Worm (Caenorhabditis elegans): Measurements from ENCODE around the gene lido-8.

Gene lido-8

DNA sequence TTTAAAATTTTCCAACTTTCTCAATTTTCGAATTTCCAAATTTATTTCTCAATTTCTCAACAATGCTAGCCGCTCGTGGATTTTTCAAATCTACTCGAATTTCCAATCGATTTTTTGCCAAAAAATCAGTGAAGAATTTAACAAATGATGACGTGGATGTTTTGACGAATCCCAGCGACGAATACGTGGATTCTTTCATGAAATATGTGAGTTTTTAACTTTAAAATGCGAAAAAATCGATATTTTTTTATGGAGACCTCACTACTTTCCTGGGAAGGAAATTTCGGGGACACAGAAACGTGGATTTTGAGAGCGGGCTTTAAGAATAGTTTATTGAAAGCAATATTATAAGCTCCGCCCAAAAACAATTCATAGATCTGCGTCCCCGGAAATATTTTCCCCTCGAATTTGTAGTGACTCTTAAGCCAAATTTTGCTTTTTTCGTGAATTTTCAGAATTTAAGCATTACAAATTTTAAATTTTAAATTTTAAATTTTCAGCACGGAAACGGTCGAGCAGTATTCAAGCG lies 5.2 kb upstream of the lido-8 start, which contains the start of gene K08A2.2 (continued):
- TF ChIP-seq sox-2 (GFP tag; IDR thresholded peaks at IDR 0.05): no peak
- TF ChIP-seq ceh-30 (tag; optimal IDR thresholded peaks at IDR 0.05): no peak
- TF ChIP-seq sdc-2 (tag; optimal IDR thresholded peaks at IDR 0.05): no peak
- TF ChIP-seq ahr-1 (tag; optimal IDR thresholded peaks at IDR 0.05): no peak
- no peak for TF ChIP-seq nhr-11 (tag; optimal IDR thresholded peaks at IDR 0.05)
- TF ChIP-seq ceh-31 (tag; optimal IDR thresholded peaks at IDR 0.05): peak; percentile 49

DNA sequence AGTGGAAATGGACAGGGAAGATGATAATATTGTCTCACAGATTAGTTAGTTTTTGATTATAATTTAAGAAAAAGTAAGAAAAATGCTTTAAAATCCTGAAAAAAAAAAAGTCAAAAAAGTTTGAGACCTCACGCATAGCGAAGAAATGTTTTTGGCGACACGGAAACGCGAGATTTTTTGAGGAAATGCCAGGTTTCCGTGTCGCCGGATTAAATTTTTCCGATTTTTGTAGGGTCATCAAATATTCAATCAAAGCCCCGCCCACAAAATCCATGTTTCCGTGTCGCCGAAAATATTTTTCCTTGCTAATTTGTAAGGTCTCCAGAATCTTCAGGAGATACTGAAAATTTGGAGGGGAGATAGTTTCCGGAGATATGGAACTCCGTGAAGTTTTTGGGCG lies 4.5 kb upstream of the lido-8 start:
- peak; percentile 51 for TF ChIP-seq ceh-31 (tag; optimal IDR thresholded peaks at IDR 0.05)
- TF ChIP-seq C08G9.2 (tag; optimal IDR thresholded peaks at IDR 0.05): no peak

- no peak for TF ChIP-seq ceh-24 (tag; optimal IDR thresholded peaks at IDR 0.05)
- TF ChIP-seq fkh-6 (tag; optimal IDR thresholded peaks at IDR 0.05): no peak
- TF ChIP-seq hlh-8 (tag; optimal IDR thresholded peaks at IDR 0.05): no peak
- TF ChIP-seq ztf-16 (tag; optimal IDR thresholded peaks at IDR 0.05): no peak
- no peak for TF ChIP-seq pqm-1 (tag; optimal IDR thresholded peaks at IDR 0.05)
- no peak for TF ChIP-seq odd-2 (tag; optimal IDR thresholded peaks at IDR 0.05)
- no peak for TF ChIP-seq K09A11.1 (tag; optimal IDR thresholded peaks at IDR 0.05; ENCODE audit: insufficient read depth)
- TF ChIP-seq rnt-1 (tag; optimal IDR thresholded peaks at IDR 0.05): peak; percentile 23
- TF ChIP-seq pat-9 (tag; optimal IDR thresholded peaks at IDR 0.05): peak; percentile 32
- no peak for TF ChIP-seq ceh-31 (tag; optimal IDR thresholded peaks at IDR 0.05)
- no peak for TF ChIP-seq ceh-48 (tag; optimal IDR thresholded peaks at IDR 0.05)
- peak; percentile 98 for TF ChIP-seq unc-55 (GFP tag; optimal IDR thresholded peaks at IDR 0.05)
- TF ChIP-seq pag-3 (tag; optimal IDR thresholded peaks at IDR 0.05; ENCODE audit: borderline replicate concordance): no peak
These were observed 2.0 kb upstream of the lido-8 start for ce11 chrII:2994590-2995392.

DNA sequence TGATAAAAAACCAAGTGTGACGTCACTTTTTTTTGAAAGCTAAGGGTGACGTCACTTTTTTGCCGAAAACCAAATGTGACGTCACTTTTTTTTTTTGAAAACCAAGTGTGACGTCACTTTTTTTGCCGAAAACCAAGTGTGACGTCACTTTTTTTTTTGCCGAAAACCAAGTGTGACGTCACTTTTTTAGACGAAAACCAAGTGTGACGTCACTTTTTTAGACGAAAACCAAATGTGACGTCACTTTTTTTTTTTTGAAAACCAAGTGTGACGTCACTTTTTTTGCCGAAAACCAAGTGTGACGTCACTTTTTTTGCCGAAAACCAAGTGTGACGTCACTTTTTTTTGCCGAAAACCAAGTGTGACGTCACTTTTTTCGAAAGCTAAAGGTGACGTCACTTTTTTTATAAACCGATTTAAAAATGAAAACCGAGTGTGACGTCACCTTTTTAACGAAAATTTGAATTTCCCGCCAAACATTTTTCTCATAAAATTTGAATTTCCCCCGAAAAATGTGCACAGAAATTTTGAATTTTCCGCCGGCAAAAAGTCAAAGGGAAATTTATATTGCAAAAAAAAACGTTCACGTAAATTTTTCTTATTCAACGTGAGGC lies 1.1 kb downstream of the lido-8 start:
- TF ChIP-seq dmd-4 (tag; optimal IDR thresholded peaks at IDR 0.05; ENCODE audit: borderline replicate concordance) (no peak), hlh-30 (tag; optimal IDR thresholded peaks at IDR 0.05; ENCODE audit: insufficient read depth) (no peak), hlh-13 (GFP tag; optimal IDR thresholded peaks at IDR 0.05) (no peak), C38D4.7 (GFP tag; optimal IDR thresholded peaks at IDR 0.05) (no peak), che-1 (tag; optimal IDR thresholded peaks at IDR 0.05) (no peak), ref-2 (tag; optimal IDR thresholded peaks at IDR 0.05) (no peak), ceh-2 (tag; optimal IDR thresholded peaks at IDR 0.05) (no peak), odd-2 (tag; optimal IDR thresholded peaks at IDR 0.05) (no peak), eyg-1 (tag; optimal IDR thresholded peaks at IDR 0.05) (no peak), ceh-30 (tag; optimal IDR thresholded peaks at IDR 0.05) (no peak), unc-55 (GFP tag; optimal IDR thresholded peaks at IDR 0.05) (no peak), ceh-14 (tag; optimal IDR thresholded peaks at IDR 0.05) (no peak), T23F11.4 (GFP tag; optimal IDR thresholded peaks at IDR 0.05) (no peak), K02D7.2 (tag; optimal IDR thresholded peaks at IDR 0.05) (no peak), pax-1 (tag; optimal IDR thresholded peaks at IDR 0.05) (no peak), ceh-18 (tag; optimal IDR thresholded peaks at IDR 0.05) (no peak), zip-5 (tag; optimal IDR thresholded peaks at IDR 0.05) (no peak), fkh-6 (tag; optimal IDR thresholded peaks at IDR 0.05) (no peak)

All from whole organism, late embryonic.